Worm (Caenorhabditis elegans) whole organism, L4 larva: Measurements from ENCODE around the gene pan-1.

Experiments used
- D1046.2 ChIP-seq: fragments of 200-800 bp; sonication (Bioruptor generic); IDR thresholded peaks from 2 replicates; pipeline ENCODE4 v1.3.6; 2022; ENCODE audit warnings: missing genetic modification characterization, missing compliant biosample characterization
- F10B5.3 ChIP-seq: sonication (generic microtip); optimal IDR thresholded peaks from 2 replicates; lab custom pipeline; 2016; ENCODE audit warnings: mild to moderate bottlenecking, missing genetic modification characterization, missing compliant biosample characterization
- F26F4.8 ChIP-seq: fragments of 200-800 bp; sonication (Bioruptor generic); conservative IDR thresholded peaks from 2 replicates; pipeline ENCODE4 v1.3.6; 2022; ENCODE audit warnings: missing genetic modification characterization, missing compliant biosample characterization
- F37D6.2 ChIP-seq: sonication (generic microtip); optimal IDR thresholded peaks from 2 replicates; lab custom pipeline; 2016; ENCODE audit warnings: mild to moderate bottlenecking, missing genetic modification characterization, missing compliant biosample characterization
- F44E2.7 ChIP-seq: fragments of 200-800 bp; sonication (Bioruptor generic); IDR thresholded peaks from 2 replicates; pipeline ENCODE4 v2.1.2; 2022; ENCODE audit warnings: missing genetic modification characterization, missing compliant biosample characterization
- F49E8.2 ChIP-seq: sonication (generic microtip); optimal IDR thresholded peaks from 2 replicates; lab custom pipeline; 2016; ENCODE audit warnings: missing compliant biosample characterization, mild to moderate bottlenecking, missing genetic modification characterization, borderline replicate concordance
- Y48G9A.11 ChIP-seq: fragments of 200-800 bp; sonication (Bioruptor generic); IDR thresholded peaks from 2 replicates; pipeline ENCODE4 v1.3.6; 2022; ENCODE audit warnings: missing genetic modification reagents, missing genetic modification characterization, missing compliant biosample characterization
- Y5F2A.4 ChIP-seq: fragments of 200-800 bp; sonication (Bioruptor generic); optimal IDR thresholded peaks from 2 replicates; lab custom pipeline; 2018; ENCODE audit warnings: mild to moderate bottlenecking, missing genetic modification characterization, missing compliant biosample characterization
- attf-4 ChIP-seq: sonication (generic microtip); optimal IDR thresholded peaks from 3 replicates; lab custom pipeline; 2017; ENCODE audit warnings: missing biosample characterization, missing genetic modification characterization
- ceh-28 ChIP-seq: fragments of 150-350 bp; optimal IDR thresholded peaks from 2 replicates; lab custom pipeline; 2014; ENCODE audit warnings: missing biosample characterization, missing genetic modification reagents, missing genetic modification characterization
- ceh-62 ChIP-seq: sonication (generic microtip); optimal IDR thresholded peaks from 2 replicates; lab custom pipeline; 2017; ENCODE audit warnings: missing biosample characterization, missing genetic modification characterization
- cey-2 ChIP-seq: sonication (generic microtip); optimal IDR thresholded peaks from 3 replicates; lab custom pipeline; 2017; ENCODE audit warnings: missing genetic modification characterization, mild to moderate bottlenecking, missing compliant biosample characterization, antibody characterized with exemption, borderline replicate concordance; ENCODE audit not compliant: insufficient read depth
- daf-12 ChIP-seq: fragments of 150-350 bp; optimal IDR thresholded peaks from 2 replicates; lab custom pipeline; 2014; ENCODE audit warnings: missing biosample characterization, missing genetic modification reagents, missing genetic modification characterization
- daf-19 ChIP-seq: fragments of 200-800 bp; sonication (Bioruptor generic); conservative IDR thresholded peaks from 2 replicates; pipeline ENCODE4 v1.3.6; 2022; ENCODE audit warnings: missing genetic modification characterization, missing compliant biosample characterization
- dpl-1 ChIP-seq: fragments of 150-350 bp; optimal IDR thresholded peaks from 2 replicates; lab custom pipeline; 2014; ENCODE audit warnings: missing biosample characterization, missing genetic modification reagents, missing genetic modification characterization
- dve-1 ChIP-seq: sonication (generic microtip); optimal IDR thresholded peaks from 2 replicates; lab custom pipeline; 2017; ENCODE audit warnings: antibody characterized with exemption, mild to moderate bottlenecking, missing genetic modification characterization, missing compliant biosample characterization; ENCODE audit not compliant: insufficient read depth
- fkh-10 ChIP-seq: fragments of 150-350 bp; optimal IDR thresholded peaks from 2 replicates; lab custom pipeline; 2014; ENCODE audit warnings: missing biosample characterization, missing genetic modification reagents, missing genetic modification characterization
- gei-8 ChIP-seq: fragments of 200-800 bp; sonication (Bioruptor generic); optimal IDR thresholded peaks from 2 replicates; lab custom pipeline; 2018; ENCODE audit warnings: mild to moderate bottlenecking, missing genetic modification characterization, missing compliant biosample characterization
- hif-1 ChIP-seq, 2 experiments: sonication (generic microtip); optimal IDR thresholded peaks; 2 replicates each; lab custom pipeline; 2016 to 2017; ENCODE audit warnings: missing compliant biosample characterization in 2 of 2, missing genetic modification characterization in 2 of 2, missing genetic modification reagents in 2 of 2, missing genotype in 2 of 2, mild to moderate bottlenecking in 1 of 2
- hlh-30 ChIP-seq: sonication (generic microtip); optimal IDR thresholded peaks from 2 replicates; lab custom pipeline; 2017; ENCODE audit warnings: antibody characterized with exemption, mild to moderate bottlenecking, missing genetic modification characterization, missing compliant biosample characterization; ENCODE audit not compliant: insufficient read depth
- hmg-1.1 ChIP-seq: fragments of 200-800 bp; sonication (Bioruptor generic); IDR thresholded peaks from 2 replicates; pipeline ENCODE4 v1.3.6; 2022; ENCODE audit warnings: missing genetic modification reagents, missing genetic modification characterization, missing compliant biosample characterization
- lin-38 ChIP-seq: fragments of 200-800 bp; sonication (Bioruptor generic); IDR thresholded peaks from 2 replicates; pipeline ENCODE4 v1.3.6; 2022; ENCODE audit warnings: missing genetic modification reagents, missing genetic modification characterization, missing compliant biosample characterization
- lin-39 ChIP-seq: fragments of 150-350 bp; optimal IDR thresholded peaks from 2 replicates; lab custom pipeline; 2014; ENCODE audit warnings: missing biosample characterization, missing genetic modification reagents, missing genetic modification characterization
- lsy-2 ChIP-seq, 2 experiments: fragments of 150-350 bp in 1 of 2; sonication (generic microtip) in 1 of 2; optimal IDR thresholded peaks; 2 replicates each; lab custom pipeline; 2014 to 2017; ENCODE audit warnings: missing biosample characterization in 2 of 2, missing genetic modification characterization in 2 of 2
- mep-1 ChIP-seq: fragments of 150-350 bp; sonication (generic microtip); optimal IDR thresholded peaks from 3 replicates; lab custom pipeline; 2014; ENCODE audit warnings: missing biosample characterization, missing genetic modification characterization
- mes-2 ChIP-seq: sonication (generic microtip); optimal IDR thresholded peaks from 2 replicates; lab custom pipeline; 2016; ENCODE audit warnings: missing genotype, mild to moderate bottlenecking, missing genetic modification characterization, missing compliant biosample characterization; ENCODE audit not compliant: poor library complexity, severe bottlenecking
- mxl-3 ChIP-seq: fragments of 200-800 bp; sonication (Bioruptor generic); optimal IDR thresholded peaks from 2 replicates; lab custom pipeline; 2018; ENCODE audit warnings: mild to moderate bottlenecking, missing genetic modification characterization, missing compliant biosample characterization
- nhr-10 ChIP-seq: fragments of 150-350 bp; optimal IDR thresholded peaks from 2 replicates; lab custom pipeline; 2014; ENCODE audit warnings: missing biosample characterization, missing genetic modification characterization
- nhr-11 ChIP-seq: fragments of 150-350 bp; optimal IDR thresholded peaks from 2 replicates; lab custom pipeline; 2014; ENCODE audit warnings: missing biosample characterization, missing genetic modification characterization
- nhr-111 ChIP-seq: fragments of 200-800 bp; sonication (Bioruptor generic); optimal IDR thresholded peaks from 2 replicates; lab custom pipeline; 2018; ENCODE audit warnings: mild to moderate bottlenecking, missing genetic modification characterization, missing compliant biosample characterization
- nhr-42 ChIP-seq: fragments of 200-800 bp; sonication (Bioruptor generic); IDR thresholded peaks from 2 replicates; pipeline ENCODE4 v1.3.6; 2022; ENCODE audit warnings: missing genetic modification characterization, missing compliant biosample characterization
- nhr-48 ChIP-seq: sonication (generic microtip); optimal IDR thresholded peaks from 2 replicates; lab custom pipeline; 2016; ENCODE audit warnings: mild to moderate bottlenecking, missing genetic modification characterization, missing compliant biosample characterization
- nhr-6 ChIP-seq: fragments of 150-350 bp; optimal IDR thresholded peaks from 2 replicates; lab custom pipeline; 2014; ENCODE audit warnings: missing biosample characterization, missing genetic modification characterization
- nhr-76 ChIP-seq: fragments of 150-350 bp; optimal IDR thresholded peaks from 2 replicates; lab custom pipeline; 2014; ENCODE audit warnings: missing biosample characterization, missing genetic modification characterization
- php-3 ChIP-seq: fragments of 200-800 bp; sonication (Bioruptor generic); IDR thresholded peaks from 2 replicates; pipeline ENCODE4 v1.3.6; 2022; ENCODE audit warnings: missing genetic modification reagents, missing genetic modification characterization, missing compliant biosample characterization
- rbr-2 ChIP-seq: sonication (generic microtip); optimal IDR thresholded peaks from 2 replicates; lab custom pipeline; 2016; ENCODE audit warnings: missing genotype, missing genetic modification characterization, missing compliant biosample characterization
- saeg-2 ChIP-seq: fragments of 200-800 bp; sonication (Bioruptor generic); IDR thresholded peaks from 2 replicates; pipeline ENCODE4 v1.3.6; 2022; ENCODE audit warnings: missing genetic modification reagents, missing genetic modification characterization, missing compliant biosample characterization
- sdz-12 ChIP-seq: fragments of 200-800 bp; sonication (Bioruptor generic); optimal IDR thresholded peaks from 2 replicates; lab custom pipeline; 2018; ENCODE audit warnings: mild to moderate bottlenecking, missing genetic modification characterization, missing compliant biosample characterization
- set-16 ChIP-seq: fragments of 200-800 bp; sonication (Bioruptor generic); IDR thresholded peaks from 2 replicates; pipeline ENCODE4 v1.3.6; 2022; ENCODE audit warnings: missing genetic modification reagents, missing genetic modification characterization, missing compliant biosample characterization
- skn-1 ChIP-seq: fragments of 150-350 bp; optimal IDR thresholded peaks from 2 replicates; lab custom pipeline; 2014; ENCODE audit warnings: missing biosample characterization, missing genetic modification characterization
- snpc-1.2 ChIP-seq: fragments of 200-800 bp; sonication (Bioruptor generic); IDR thresholded peaks from 2 replicates; pipeline ENCODE4 v1.3.6; 2022; ENCODE audit warnings: missing genetic modification reagents, missing genetic modification characterization, missing compliant biosample characterization
- snpc-4 ChIP-seq: fragments of 150-350 bp; optimal IDR thresholded peaks from 2 replicates; lab custom pipeline; 2014; ENCODE audit warnings: missing biosample characterization, missing genetic modification characterization
- tag-97 ChIP-seq: fragments of 200-800 bp; sonication (Bioruptor generic); IDR thresholded peaks from 2 replicates; pipeline ENCODE4 v1.3.6; 2022; ENCODE audit warnings: missing genetic modification characterization, missing compliant biosample characterization
- unc-62 ChIP-seq, 3 experiments: fragments of 150-350 bp in 1 of 3; sonication (generic microtip); optimal IDR thresholded peaks in 2 of 3; peaks in 1 of 3; 1 replicate in 1 of 3; 2 replicates in 2 of 3; lab custom pipeline; 2014 to 2017; ENCODE audit warnings: missing biosample characterization in 3 of 3, missing genetic modification characterization in 3 of 3, missing genetic modification reagents in 3 of 3, missing genotype in 1 of 3
- vab-7 ChIP-seq: fragments of 200-800 bp; sonication (Bioruptor generic); IDR thresholded peaks from 2 replicates; pipeline ENCODE4 v1.3.6; 2022; ENCODE audit warnings: missing genetic modification reagents, missing genetic modification characterization, missing compliant biosample characterization
- zag-1 ChIP-seq: fragments of 150-350 bp; optimal IDR thresholded peaks from 2 replicates; lab custom pipeline; 2014; ENCODE audit warnings: missing biosample characterization, missing genetic modification characterization
- zfp-2 ChIP-seq: sonication (generic microtip); optimal IDR thresholded peaks from 2 replicates; lab custom pipeline; 2016; ENCODE audit warnings: mild to moderate bottlenecking, missing genetic modification characterization, missing compliant biosample characterization
- zfp-3 ChIP-seq: fragments of 200-800 bp; sonication (Bioruptor generic); conservative IDR thresholded peaks from 2 replicates; pipeline ENCODE4 v1.3.6; 2022; ENCODE audit warnings: missing genetic modification reagents, missing genetic modification characterization, missing compliant biosample characterization
- zip-11 ChIP-seq: fragments of 200-800 bp; sonication (Bioruptor generic); IDR thresholded peaks from 2 replicates; pipeline ENCODE4 v1.3.6; 2022; ENCODE audit warnings: missing genetic modification characterization, missing compliant biosample characterization
- ztf-11 ChIP-seq: fragments of 150-350 bp; optimal IDR thresholded peaks from 2 replicates; lab custom pipeline; 2014; ENCODE audit warnings: missing biosample characterization, missing genetic modification characterization

The pan-1 gene

ce11 chrIII:4560393-4560890 is 2.1 kb upstream of the pan-1 start (continued):
- TF ChIP-seq F37D6.2 (tag; lab: Kevin White, UChicago): peak; percentile 59
- TF ChIP-seq nhr-111 (GFP tag; lab: Kevin White, UChicago): no peak
- no peak for TF ChIP-seq daf-19 (GFP tag; lab: Robert Waterston, UW)
- no peak for TF ChIP-seq F44E2.7 (GFP tag; lab: Robert Waterston, UW)
- TF ChIP-seq nhr-76: no peak
- no peak for TF ChIP-seq ztf-11 (tag; lab: Kevin White, UChicago)
- no peak for TF ChIP-seq Y5F2A.4 (GFP tag; lab: Kevin White, UChicago)
- TF ChIP-seq tag-97 (GFP tag; lab: Robert Waterston, UW): no peak
- TF ChIP-seq Y48G9A.11: no peak
- no peak for TF ChIP-seq nhr-42
- TF ChIP-seq lin-39 (tag; lab: Kevin White, UChicago): no peak
- TF ChIP-seq nhr-11 (tag; lab: Kevin White, UChicago): peak; percentile 34
- TF ChIP-seq lsy-2 (tag; optimal IDR thresholded peaks at IDR 0.05; lab: Kevin White, UChicago): peak; percentile 74 to 79
- TF ChIP-seq snpc-4 (tag; lab: Kevin White, UChicago): no peak
- TF ChIP-seq hlh-30 (tag; lab: Kevin White, UChicago): peak; percentile 84
- TF ChIP-seq D1046.2 (GFP tag; lab: Robert Waterston, UW): no peak
- TF ChIP-seq saeg-2 (GFP tag; lab: Robert Waterston, UW): no peak; the same call in 1 of the 2 replicates
- no peak for TF ChIP-seq ceh-28 (tag; lab: Kevin White, UChicago)
- TF ChIP-seq zfp-3 (GFP tag; lab: Robert Waterston, UW): 0 out of 2 replicates have a peak, but pooled peaks have one; percentile 27
- no peak for TF ChIP-seq cey-2 (tag; lab: Kevin White, UChicago)
- TF ChIP-seq zag-1 (tag; lab: Kevin White, UChicago): no peak
- no peak for TF ChIP-seq zip-11 (GFP tag; lab: Robert Waterston, UW)
- peak; percentile 81 for TF ChIP-seq dve-1 (tag; lab: Kevin White, UChicago)
- TF ChIP-seq dpl-1: peak; percentile 56
- peak; percentile 51 for TF ChIP-seq lin-38 (GFP tag; lab: Robert Waterston, UW)
- TF ChIP-seq ceh-62 (tag; lab: Kevin White, UChicago): no peak
- TF ChIP-seq nhr-10 (tag; lab: Kevin White, UChicago): peak; percentile 21
- TF ChIP-seq hif-1 (tag; optimal IDR thresholded peaks at IDR 0.05; lab: Kevin White, UChicago): peak in 1 of 2 experiments; percentile 59
- peak; percentile 87 for TF ChIP-seq hmg-1.1 (GFP tag; lab: Robert Waterston, UW)
- TF ChIP-seq F49E8.2 (tag; lab: Kevin White, UChicago): no peak
- TF ChIP-seq nhr-6: no peak
- TF ChIP-seq set-16: peak; percentile 67
- TF ChIP-seq F10B5.3 (tag; lab: Kevin White, UChicago): peak; percentile 62
- TF ChIP-seq mes-2: peak; percentile 66
- TF ChIP-seq unc-62 (GFP tag; optimal IDR thresholded peaks at IDR 0.05 in 1 of 2; lab: Kevin White, UChicago): peak in 1 of 2 experiments; percentile 86
- no peak for TF ChIP-seq unc-62 (tag; optimal IDR thresholded peaks at IDR 0.05; lab: Kevin White, UChicago)
- peak; percentile 67 for TF ChIP-seq attf-4 (tag; lab: Kevin White, UChicago)
- peak; percentile 8 for TF ChIP-seq gei-8 (GFP tag; lab: Kevin White, UChicago)
- no peak for TF ChIP-seq F26F4.8 (GFP tag; lab: Robert Waterston, UW)
- peak; percentile 73 for TF ChIP-seq mep-1
- 0 out of 2 replicates have a peak, but pooled peaks have one; percentile 39 for TF ChIP-seq php-3 (GFP tag; lab: Robert Waterston, UW)
- no peak for TF ChIP-seq sdz-12 (GFP tag; lab: Kevin White, UChicago)
- peak; percentile 72 for TF ChIP-seq rbr-2 (tag; lab: Kevin White, UChicago)
- TF ChIP-seq fkh-10: no peak
- no peak for TF ChIP-seq zfp-2 (tag; lab: Kevin White, UChicago)
- 0 out of 2 replicates have a peak, but pooled peaks have one; percentile 30 for TF ChIP-seq vab-7
- no peak for TF ChIP-seq daf-12
- TF ChIP-seq skn-1 (tag; lab: Kevin White, UChicago): no peak
- TF ChIP-seq nhr-48 (tag; lab: Kevin White, UChicago): peak; percentile 76
- no peak for TF ChIP-seq snpc-1.2 (GFP tag; lab: Robert Waterston, UW)
- TF ChIP-seq mxl-3 (GFP tag; lab: Kevin White, UChicago): peak; percentile 90
